Worm (Caenorhabditis elegans) whole organism, mixed stage, embryonic: Measurements from ENCODE around the gene clec-128.

Experiments used
- ces-1 ChIP-seq: fragments of 150-350 bp; optimal IDR thresholded peaks from 2 replicates; lab custom pipeline; 2014; ENCODE audit warnings: missing biosample characterization, missing genetic modification reagents, missing genetic modification characterization
- flh-1 ChIP-seq: fragments of 200-800 bp; sonication (Bioruptor generic); optimal IDR thresholded peaks from 2 replicates; lab custom pipeline; 2018; ENCODE audit warnings: mild to moderate bottlenecking, missing genetic modification characterization, moderate library complexity, missing compliant biosample characterization
- lsy-2 ChIP-seq: fragments of 150-350 bp; optimal IDR thresholded peaks from 2 replicates; lab custom pipeline; 2014; ENCODE audit warnings: missing biosample characterization, missing genetic modification characterization
- nhr-76 ChIP-seq: sonication (generic microtip); optimal IDR thresholded peaks from 2 replicates; lab custom pipeline; 2017; ENCODE audit warnings: missing biosample characterization, missing genetic modification characterization
- pha-4 ChIP-seq: fragments of 150-350 bp; optimal IDR thresholded peaks from 2 replicates; lab custom pipeline; 2018; ENCODE audit warnings: missing biosample characterization, missing genetic modification reagents, missing genetic modification characterization
- snpc-4 ChIP-seq: fragments of 150-350 bp; optimal IDR thresholded peaks from 2 replicates; lab custom pipeline; 2014; ENCODE audit warnings: missing biosample characterization, missing genetic modification characterization
- unc-62 ChIP-seq: fragments of 150-350 bp; optimal IDR thresholded peaks from 2 replicates; lab custom pipeline; 2014; ENCODE audit warnings: missing biosample characterization, missing genetic modification reagents, missing genetic modification characterization

DNA sequence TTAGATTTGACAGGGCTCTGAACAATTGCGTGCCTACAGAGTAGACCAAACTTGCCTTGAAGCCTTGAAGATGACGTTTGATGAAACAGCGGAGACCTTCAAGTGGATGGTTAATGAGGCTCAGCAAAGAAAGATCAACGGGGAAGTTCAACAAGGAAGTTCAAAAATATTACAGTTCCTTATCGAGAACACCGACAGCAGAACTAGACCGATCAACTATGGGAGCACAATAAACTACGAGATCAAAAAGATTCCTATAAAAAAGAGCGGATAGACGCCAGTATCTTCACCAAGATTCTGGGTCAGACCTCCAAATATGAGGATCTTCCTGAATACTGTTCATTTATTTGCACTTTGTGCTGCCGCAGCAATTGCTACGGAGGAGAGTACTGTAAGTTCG lies 8.9 kb upstream of the clec-128 start, which contains the start of gene clec-134:
- TF ChIP-seq lsy-2 (no peak), pha-4 (tag; lab: Kevin White, UChicago) (no peak), flh-1 (GFP tag; lab: Kevin White, UChicago) (no peak), ces-1 (GFP tag; lab: Kevin White, UChicago) (no peak), snpc-4 (tag; lab: Kevin White, UChicago) (no peak), unc-62 (no peak), nhr-76 (tag; lab: Kevin White, UChicago) (no peak)
